Worm (Caenorhabditis elegans) whole organism, early embryonic: ENCODE data around the gene ntl-9.

Source experiments
- ama-1 ChIP-seq: fragments of 150-350 bp; optimal IDR thresholded peaks from 2 replicates; lab custom pipeline; 2014
- ceh-13 ChIP-seq: fragments of 200-800 bp; sonication (Bioruptor generic); optimal IDR thresholded peaks from 2 replicates; lab custom pipeline; 2018; ENCODE audit warnings: mild to moderate bottlenecking, missing genetic modification characterization, missing compliant biosample characterization
- ets-7 ChIP-seq: sonication (generic microtip); optimal IDR thresholded peaks from 2 replicates; lab custom pipeline; 2016; ENCODE audit warnings: missing genotype, missing genetic modification characterization, missing compliant biosample characterization
- flt-1 ChIP-seq: fragments of 200-800 bp; sonication (Bioruptor generic); IDR thresholded peaks from 2 replicates; pipeline ENCODE4 v1.3.6; 2022; ENCODE audit warnings: missing genetic modification characterization, missing compliant biosample characterization
- hmbx-1 ChIP-seq: sonication (generic microtip); optimal IDR thresholded peaks from 2 replicates; lab custom pipeline; 2016; ENCODE audit warnings: mild to moderate bottlenecking, missing genetic modification characterization, missing compliant biosample characterization
- hmg-4 ChIP-seq: fragments of 200-800 bp; sonication (Bioruptor generic); optimal IDR thresholded peaks from 2 replicates; lab custom pipeline; 2018; ENCODE audit warnings: mild to moderate bottlenecking, missing genetic modification characterization, missing compliant biosample characterization
- tbx-37 ChIP-seq: fragments of 200-800 bp; sonication (Bioruptor generic); conservative IDR thresholded peaks from 2 replicates; pipeline ENCODE4 v1.3.6; 2022; ENCODE audit warnings: missing genetic modification reagents, missing genetic modification characterization, missing compliant biosample characterization
- tra-4 ChIP-seq: sonication (generic microtip); optimal IDR thresholded peaks from 2 replicates; lab custom pipeline; 2017; ENCODE audit warnings: missing genetic modification characterization, missing compliant biosample characterization

DNA sequence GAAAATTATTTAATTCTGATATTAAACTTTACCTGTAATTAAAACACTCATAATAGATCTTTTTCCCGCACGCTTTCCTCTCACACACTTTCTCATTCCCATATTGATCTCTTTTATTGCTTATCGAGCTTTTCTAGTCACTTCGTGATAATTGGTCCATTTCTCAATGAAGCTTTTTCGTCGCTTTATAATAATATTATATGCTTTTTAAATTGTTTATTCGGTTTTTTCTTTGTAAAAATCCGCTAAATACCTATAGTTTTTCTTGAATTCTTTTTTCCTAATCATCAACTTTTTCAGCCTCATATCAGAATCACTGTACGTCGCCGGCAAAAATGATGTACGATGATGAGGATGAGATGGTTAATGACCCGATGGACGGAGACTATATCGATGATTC is 5.0 kb upstream of the ntl-9 start, which contains the start of gene rpb-2:
- TF ChIP-seq hmg-4 (GFP tag; lab: Kevin White, UChicago) (no peak), ets-7 (tag; lab: Kevin White, UChicago) (no peak), ama-1 (lab: Kevin White, UChicago) (no peak), tra-4 (tag; lab: Kevin White, UChicago) (no peak), ceh-13 (GFP tag; lab: Kevin White, UChicago) (no peak), tbx-37 (GFP tag; lab: Robert Waterston, UW) (no peak), flt-1 (no peak), hmbx-1 (tag; lab: Kevin White, UChicago) (no peak)
